Worm (Caenorhabditis elegans) whole organism, young adult: ENCODE measurements around the gene T23F2.3.

Experiments used
- C17E4.6 ChIP-seq: fragments of 200-800 bp; sonication (Bioruptor generic); IDR thresholded peaks from 2 replicates; pipeline ENCODE4 v1.3.6; 2022; ENCODE audit warnings: missing genetic modification reagents, missing genetic modification characterization, missing compliant biosample characterization
- D2030.7 ChIP-seq: fragments of 200-800 bp; sonication (Bioruptor generic); IDR thresholded peaks from 2 replicates; pipeline ENCODE4 v1.3.6; 2022; ENCODE audit warnings: missing genetic modification reagents, missing genetic modification characterization, missing compliant biosample characterization
- F33H1.4 ChIP-seq: fragments of 200-800 bp; sonication (Bioruptor generic); IDR thresholded peaks from 2 replicates; pipeline ENCODE4 v1.3.6; 2022; ENCODE audit warnings: missing genetic modification reagents, missing genetic modification characterization, missing compliant biosample characterization
- F52B5.7 ChIP-seq: sonication (generic microtip); optimal IDR thresholded peaks from 2 replicates; lab custom pipeline; 2016; ENCODE audit warnings: mild to moderate bottlenecking, missing genetic modification characterization, missing compliant biosample characterization
- F57A8.1 ChIP-seq: fragments of 200-800 bp; sonication (Bioruptor generic); optimal IDR thresholded peaks from 2 replicates; lab custom pipeline; 2018; ENCODE audit warnings: mild to moderate bottlenecking, missing genetic modification characterization, moderate library complexity, missing compliant biosample characterization
- T07F8.4 ChIP-seq: sonication (generic microtip); optimal IDR thresholded peaks from 2 replicates; lab custom pipeline; 2016; ENCODE audit warnings: mild to moderate bottlenecking, missing genetic modification characterization, moderate library complexity, missing compliant biosample characterization
- ZK185.1 ChIP-seq: sonication (generic microtip); optimal IDR thresholded peaks from 2 replicates; lab custom pipeline; 2016; ENCODE audit warnings: mild to moderate bottlenecking, missing genetic modification characterization, missing compliant biosample characterization; ENCODE audit not compliant: poor library complexity, severe bottlenecking
- aptf-2 ChIP-seq: fragments of 200-800 bp; sonication (Bioruptor generic); conservative IDR thresholded peaks from 2 replicates; pipeline ENCODE4 v1.3.6; 2022; ENCODE audit warnings: missing genetic modification reagents, missing genetic modification characterization, missing compliant biosample characterization
- aptf-3 ChIP-seq: fragments of 200-800 bp; sonication (Bioruptor generic); IDR thresholded peaks from 2 replicates; pipeline ENCODE4 v1.3.6; 2022; ENCODE audit warnings: missing genetic modification characterization, missing compliant biosample characterization
- atf-7 ChIP-seq: sonication (generic microtip); optimal IDR thresholded peaks from 2 replicates; lab custom pipeline; 2017; ENCODE audit warnings: mild to moderate bottlenecking, missing genetic modification characterization, missing compliant biosample characterization
- cebp-1 ChIP-seq, 2 experiments: fragments of 200-800 bp in 1 of 2; sonication (Bioruptor generic) in 1 of 2; sonication (generic microtip) in 1 of 2; IDR thresholded peaks in 1 of 2; optimal IDR thresholded peaks in 1 of 2; 2 replicates each; pipeline versions ENCODE4 v1.3.6 to Lab custom; 2017 to 2022; ENCODE audit warnings: missing compliant biosample characterization in 2 of 2, missing genetic modification characterization in 2 of 2, mild to moderate bottlenecking in 1 of 2, missing genetic modification reagents in 1 of 2, moderate library complexity in 1 of 2
- ceh-100 ChIP-seq: fragments of 200-800 bp; sonication (Bioruptor generic); IDR thresholded peaks from 2 replicates; pipeline ENCODE4 v1.3.6; 2022; ENCODE audit warnings: missing genetic modification reagents, missing genetic modification characterization, missing compliant biosample characterization
- ceh-27 ChIP-seq: fragments of 200-800 bp; sonication (Bioruptor generic); optimal IDR thresholded peaks from 2 replicates; lab custom pipeline; 2018; ENCODE audit warnings: mild to moderate bottlenecking, missing genetic modification characterization, moderate library complexity, missing compliant biosample characterization
- ceh-40 ChIP-seq: fragments of 200-800 bp; sonication (Bioruptor generic); IDR thresholded peaks from 2 replicates; pipeline ENCODE4 v1.3.6; 2022; ENCODE audit warnings: missing genetic modification characterization, missing compliant biosample characterization
- ceh-79 ChIP-seq: sonication (generic microtip); optimal IDR thresholded peaks from 2 replicates; lab custom pipeline; 2017; ENCODE audit warnings: mild to moderate bottlenecking, missing genetic modification characterization, missing compliant biosample characterization
- ceh-91 ChIP-seq: fragments of 200-800 bp; sonication (Bioruptor generic); IDR thresholded peaks from 2 replicates; pipeline ENCODE4 v1.3.6; 2022; ENCODE audit warnings: missing genetic modification reagents, missing genetic modification characterization, missing compliant biosample characterization
- die-1 ChIP-seq: sonication (generic microtip); optimal IDR thresholded peaks from 2 replicates; lab custom pipeline; 2016; ENCODE audit warnings: missing genotype, mild to moderate bottlenecking, missing genetic modification characterization, missing compliant biosample characterization
- dpff-1 ChIP-seq: sonication (generic microtip); optimal IDR thresholded peaks from 2 replicates; lab custom pipeline; 2017; ENCODE audit warnings: mild to moderate bottlenecking, missing genetic modification characterization, missing compliant biosample characterization
- dpl-1 ChIP-seq: fragments of 150-350 bp; optimal IDR thresholded peaks from 2 replicates; lab custom pipeline; 2014; ENCODE audit warnings: missing biosample characterization, missing genetic modification reagents, missing genetic modification characterization
- egl-18 ChIP-seq: fragments of 200-800 bp; sonication (Bioruptor generic); IDR thresholded peaks from 2 replicates; pipeline ENCODE4 v1.3.6; 2022; ENCODE audit warnings: missing genetic modification reagents, missing genetic modification characterization, missing compliant biosample characterization
- egl-44 ChIP-seq: fragments of 200-800 bp; sonication (Bioruptor generic); IDR thresholded peaks from 2 replicates; pipeline ENCODE4 v1.3.6; 2022; ENCODE audit warnings: missing genetic modification reagents, missing genetic modification characterization, missing compliant biosample characterization
- ekl-4 ChIP-seq: fragments of 200-800 bp; sonication (Bioruptor generic); IDR thresholded peaks from 2 replicates; pipeline ENCODE4 v1.3.6; 2022; ENCODE audit warnings: missing genetic modification reagents, missing genetic modification characterization, missing compliant biosample characterization
- him-1 ChIP-seq: sonication (generic microtip); optimal IDR thresholded peaks from 2 replicates; lab custom pipeline; 2016; ENCODE audit warnings: missing genotype, missing genetic modification reagents, missing genetic modification characterization, missing compliant biosample characterization
- hlh-12 ChIP-seq: sonication (generic microtip); optimal IDR thresholded peaks from 2 replicates; lab custom pipeline; 2016; ENCODE audit warnings: missing genetic modification characterization, missing compliant biosample characterization
- hmg-20 ChIP-seq: fragments of 200-800 bp; sonication (Bioruptor generic); IDR thresholded peaks from 2 replicates; pipeline ENCODE4 v1.3.6; 2022; ENCODE audit warnings: missing genetic modification reagents, missing genetic modification characterization, missing compliant biosample characterization
- lag-1 ChIP-seq: fragments of 200-800 bp; sonication (Bioruptor generic); IDR thresholded peaks from 2 replicates; pipeline ENCODE4 v1.3.6; 2022; ENCODE audit warnings: missing genetic modification reagents, missing genetic modification characterization, missing compliant biosample characterization
- let-607 ChIP-seq, 2 experiments: fragments of 200-800 bp in 1 of 2; sonication (Bioruptor generic) in 1 of 2; sonication (generic microtip) in 1 of 2; optimal IDR thresholded peaks; 2 replicates each; lab custom pipeline; 2016 to 2018; ENCODE audit warnings: mild to moderate bottlenecking in 2 of 2, missing compliant biosample characterization in 2 of 2, missing genetic modification characterization in 2 of 2, moderate library complexity in 2 of 2, missing genotype in 1 of 2
- lin-40 ChIP-seq: sonication (generic microtip); optimal IDR thresholded peaks from 2 replicates; lab custom pipeline; 2016; ENCODE audit warnings: missing genetic modification characterization, mild to moderate bottlenecking, missing compliant biosample characterization, missing genotype, missing genetic modification reagents
- lsy-27 ChIP-seq: sonication (generic microtip); optimal IDR thresholded peaks from 2 replicates; lab custom pipeline; 2017; ENCODE audit warnings: missing genetic modification characterization, mild to moderate bottlenecking, missing compliant biosample characterization, antibody characterized with exemption, missing genotype, borderline replicate concordance; ENCODE audit not compliant: insufficient read depth
- madf-10 ChIP-seq: sonication (generic microtip); optimal IDR thresholded peaks from 2 replicates; lab custom pipeline; 2016; ENCODE audit warnings: mild to moderate bottlenecking, missing genetic modification characterization, missing compliant biosample characterization
- madf-3 ChIP-seq: fragments of 200-800 bp; sonication (Bioruptor generic); IDR thresholded peaks from 2 replicates; pipeline ENCODE4 v1.3.6; 2022; ENCODE audit warnings: missing genetic modification reagents, missing genetic modification characterization, missing compliant biosample characterization
- mcd-1 ChIP-seq: fragments of 200-800 bp; sonication (Bioruptor generic); IDR thresholded peaks from 2 replicates; pipeline ENCODE4 v1.3.6; 2022; ENCODE audit warnings: missing genetic modification reagents, missing genetic modification characterization, missing compliant biosample characterization
- mes-4 ChIP-seq: sonication (generic microtip); optimal IDR thresholded peaks from 2 replicates; lab custom pipeline; 2016; ENCODE audit warnings: missing genotype, missing genetic modification characterization, missing compliant biosample characterization
- nfya-1 ChIP-seq: sonication (generic microtip); optimal IDR thresholded peaks from 2 replicates; lab custom pipeline; 2017; ENCODE audit warnings: antibody characterized with exemption, missing compliant biosample characterization, missing genetic modification characterization, borderline replicate concordance; ENCODE audit not compliant: insufficient read depth
- nhr-80 ChIP-seq: sonication (generic microtip); optimal IDR thresholded peaks from 2 replicates; lab custom pipeline; 2016; ENCODE audit warnings: missing genetic modification characterization, missing compliant biosample characterization
- pha-4 ChIP-seq: fragments of 150-350 bp; sonication (generic microtip); optimal IDR thresholded peaks from 2 replicates; lab custom pipeline; 2014; ENCODE audit warnings: missing biosample characterization, missing genetic modification reagents, missing genetic modification characterization
- rec-8 ChIP-seq, 2 experiments: sonication (generic microtip); optimal IDR thresholded peaks; 2 replicates each; lab custom pipeline; 2016; ENCODE audit warnings: mild to moderate bottlenecking in 2 of 2, missing genetic modification characterization in 2 of 2, missing genetic modification reagents in 2 of 2, missing genotype in 2 of 2, missing biosample characterization in 1 of 2, missing compliant biosample characterization in 1 of 2, moderate library complexity in 1 of 2
- sdz-38 ChIP-seq: sonication (generic microtip); optimal IDR thresholded peaks from 2 replicates; lab custom pipeline; 2016; ENCODE audit warnings: missing genotype, missing genetic modification characterization, missing compliant biosample characterization
- snpc-1.1 ChIP-seq: sonication (generic microtip); optimal IDR thresholded peaks from 2 replicates; lab custom pipeline; 2017; ENCODE audit warnings: missing genetic modification characterization, mild to moderate bottlenecking, missing compliant biosample characterization, antibody characterized with exemption, moderate library complexity, missing genotype, missing genetic modification reagents; ENCODE audit not compliant: insufficient read depth
- tbp1 ChIP-seq: fragments of 200-800 bp; sonication (Bioruptor generic); optimal IDR thresholded peaks from 2 replicates; lab custom pipeline; 2018; ENCODE audit warnings: mild to moderate bottlenecking, missing genetic modification characterization, missing compliant biosample characterization
- unc-130 ChIP-seq: sonication (generic microtip); optimal IDR thresholded peaks from 2 replicates; lab custom pipeline; 2016; ENCODE audit warnings: missing genetic modification reagents, missing genetic modification characterization, missing compliant biosample characterization
- xnd-1 ChIP-seq: sonication (generic microtip); optimal IDR thresholded peaks from 2 replicates; lab custom pipeline; 2016; ENCODE audit warnings: missing genotype, missing genetic modification reagents, missing genetic modification characterization, missing compliant biosample characterization
- zim-3 ChIP-seq: sonication (generic microtip); optimal IDR thresholded peaks from 2 replicates; lab custom pipeline; 2017; ENCODE audit warnings: mild to moderate bottlenecking, missing genetic modification characterization, moderate library complexity, missing compliant biosample characterization
- ztf-25 ChIP-seq: fragments of 200-800 bp; sonication (Bioruptor generic); IDR thresholded peaks from 2 replicates; pipeline ENCODE4 v1.3.6; 2022; ENCODE audit warnings: missing genetic modification reagents, missing genetic modification characterization, missing compliant biosample characterization
- ztf-26 ChIP-seq: sonication (generic microtip); optimal IDR thresholded peaks from 2 replicates; lab custom pipeline; 2017; ENCODE audit warnings: missing genetic modification characterization, missing compliant biosample characterization

Gene T23F2.3

DNA sequence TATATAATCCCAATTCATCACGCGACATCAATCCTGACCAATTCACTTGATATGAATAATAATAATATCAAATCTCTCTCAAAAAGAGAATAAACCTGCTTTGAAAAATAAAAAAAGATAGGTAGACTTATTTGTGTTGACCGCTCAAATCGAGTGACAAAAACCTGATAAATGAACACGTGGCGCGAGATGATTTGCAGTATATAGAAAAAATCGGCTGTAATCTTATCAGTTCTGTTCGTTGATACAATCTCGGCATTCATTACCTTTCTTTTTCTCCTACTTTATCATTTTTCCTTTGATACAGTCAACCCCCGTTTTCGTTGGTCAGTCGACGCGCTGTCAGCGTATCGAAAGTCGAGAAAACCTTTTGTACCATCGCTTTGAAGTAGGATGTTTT is 44.8 kb downstream of the T23F2.3 start:
- TF ChIP-seq zim-3, result no peak
- no peak for TF ChIP-seq ceh-40
- no peak for TF ChIP-seq D2030.7 (GFP tag; lab: Robert Waterston, UW)
- no peak for TF ChIP-seq ZK185.1 (tag; lab: Kevin White, UChicago)
- TF ChIP-seq lag-1 (GFP tag; lab: Robert Waterston, UW), result no peak
- no peak for TF ChIP-seq die-1 (tag; lab: Kevin White, UChicago)
- TF ChIP-seq let-607 (tag; optimal IDR thresholded peaks at IDR 0.05; lab: Kevin White, UChicago), result peak; percentile 47 to 91
- TF ChIP-seq snpc-1.1 (tag; lab: Kevin White, UChicago), result no peak
- TF ChIP-seq ceh-79 (tag; lab: Kevin White, UChicago), result no peak
- no peak for TF ChIP-seq ceh-27
- TF ChIP-seq F33H1.4 (GFP tag; lab: Robert Waterston, UW), result no peak
- TF ChIP-seq aptf-2 (GFP tag; lab: Robert Waterston, UW), result no peak
- TF ChIP-seq C17E4.6 (GFP tag; lab: Robert Waterston, UW), result no peak
- TF ChIP-seq rec-8 (tag; optimal IDR thresholded peaks at IDR 0.05; lab: Kevin White, UChicago), result no peak
- TF ChIP-seq egl-18, result no peak
- TF ChIP-seq ztf-25, result no peak
- TF ChIP-seq T07F8.4, result no peak
- TF ChIP-seq atf-7 (tag; lab: Kevin White, UChicago), result no peak
- TF ChIP-seq lin-40 (tag; lab: Kevin White, UChicago), result peak; percentile 52
- no peak for TF ChIP-seq xnd-1 (tag; lab: Kevin White, UChicago)
- TF ChIP-seq madf-10, result peak; percentile 3
- TF ChIP-seq ekl-4 (GFP tag; lab: Robert Waterston, UW), result no peak
- no peak for TF ChIP-seq cebp-1 (GFP tag; IDR thresholded peaks at IDR 0.05; lab: Robert Waterston, UW)
- TF ChIP-seq cebp-1 (tag; optimal IDR thresholded peaks at IDR 0.05; lab: Kevin White, UChicago), result no peak
- TF ChIP-seq tbp1, result peak; percentile 9
- TF ChIP-seq hlh-12 (tag; lab: Kevin White, UChicago), result no peak
- no peak for TF ChIP-seq ceh-91
- no peak for TF ChIP-seq nfya-1
- TF ChIP-seq dpff-1 (tag; lab: Kevin White, UChicago), result no peak
- no peak for TF ChIP-seq madf-3 (GFP tag; lab: Robert Waterston, UW)
- TF ChIP-seq hmg-20 (GFP tag; lab: Robert Waterston, UW), result no peak
- TF ChIP-seq ceh-100, result no peak
- peak; percentile 40 for TF ChIP-seq ztf-26 (tag; lab: Kevin White, UChicago)
- TF ChIP-seq sdz-38 (tag; lab: Kevin White, UChicago), result no peak
- TF ChIP-seq aptf-3 (GFP tag; lab: Robert Waterston, UW), result no peak
- TF ChIP-seq mcd-1 (GFP tag; lab: Robert Waterston, UW), result peak; percentile 18; the same call in 1 of the 2 replicates
- no peak for TF ChIP-seq pha-4 (tag; lab: Kevin White, UChicago)
- peak; percentile 76 for TF ChIP-seq nhr-80 (tag; lab: Kevin White, UChicago)
- no peak for TF ChIP-seq him-1 (tag; lab: Kevin White, UChicago)
- no peak for TF ChIP-seq mes-4 (tag; lab: Kevin White, UChicago)
- TF ChIP-seq F52B5.7, result no peak
- no peak for TF ChIP-seq unc-130
- no peak for TF ChIP-seq egl-44
- no peak for TF ChIP-seq dpl-1 (GFP tag; lab: Kevin White, UChicago)
- TF ChIP-seq F57A8.1, result no peak
- no peak for TF ChIP-seq lsy-27 (tag; lab: Kevin White, UChicago)
